Worm (Caenorhabditis elegans) whole organism, L3 larva: Measurements from ENCODE around the gene faah-1.

Source experiments
- aly-2 ChIP-seq: fragments of 150-350 bp; optimal IDR thresholded peaks from 2 replicates; lab custom pipeline; 2014; ENCODE audit warnings: missing biosample characterization, missing genetic modification characterization
- ama-1 ChIP-seq: fragments of 150-350 bp; optimal IDR thresholded peaks from 2 replicates; lab custom pipeline; 2018
- ceh-16 ChIP-seq: sonication (generic microtip); optimal IDR thresholded peaks from 2 replicates; lab custom pipeline; 2017; ENCODE audit warnings: missing biosample characterization, missing genetic modification characterization
- ceh-28 ChIP-seq: fragments of 150-350 bp; optimal IDR thresholded peaks from 2 replicates; lab custom pipeline; 2014; ENCODE audit warnings: missing biosample characterization, missing genetic modification reagents, missing genetic modification characterization
- ceh-82 ChIP-seq: fragments of 150-350 bp; optimal IDR thresholded peaks from 2 replicates; lab custom pipeline; 2014; ENCODE audit warnings: missing biosample characterization, missing genetic modification characterization
- ceh-9 ChIP-seq: sonication (generic microtip); optimal IDR thresholded peaks from 2 replicates; lab custom pipeline; 2018; ENCODE audit warnings: missing biosample characterization, missing genetic modification characterization
- egl-5 ChIP-seq: fragments of 150-350 bp; optimal IDR thresholded peaks from 2 replicates; lab custom pipeline; 2017; ENCODE audit warnings: missing biosample characterization, missing genetic modification reagents, missing genetic modification characterization, inconsistent platforms
- elt-2 ChIP-seq: sonication (generic microtip); optimal IDR thresholded peaks from 2 replicates; lab custom pipeline; 2016; ENCODE audit warnings: missing genetic modification reagents, mild to moderate bottlenecking, missing genetic modification characterization, missing compliant biosample characterization
- elt-3 ChIP-seq, 3 experiments: fragments of 150-350 bp in 1 of 3; sonication (generic microtip) in 2 of 3; optimal IDR thresholded peaks; 2 replicates in 2 of 3; 4 replicates in 1 of 3; lab custom pipeline; 2014 to 2017; ENCODE audit warnings: missing biosample characterization in 3 of 3, missing genetic modification characterization in 3 of 3
- eor-1 ChIP-seq, 2 experiments: fragments of 150-350 bp; optimal IDR thresholded peaks; 2 replicates each; lab custom pipeline; 2014 to 2018; ENCODE audit warnings: missing biosample characterization in 2 of 2, missing genetic modification characterization in 2 of 2
- fkh-10 ChIP-seq: sonication (generic microtip); optimal IDR thresholded peaks from 2 replicates; lab custom pipeline; 2017; ENCODE audit warnings: missing biosample characterization, missing genetic modification reagents, missing genetic modification characterization
- fkh-2 ChIP-seq: fragments of 150-350 bp; optimal IDR thresholded peaks from 2 replicates; lab custom pipeline; 2014; ENCODE audit warnings: missing biosample characterization, missing genetic modification reagents, missing genetic modification characterization
- fos-1 ChIP-seq: fragments of 150-350 bp; optimal IDR thresholded peaks from 2 replicates; lab custom pipeline; 2014; ENCODE audit warnings: missing biosample characterization, missing genetic modification characterization
- jun-1 ChIP-seq: fragments of 150-350 bp; optimal IDR thresholded peaks from 2 replicates; lab custom pipeline; 2014; ENCODE audit warnings: missing biosample characterization, missing genetic modification reagents, missing genetic modification characterization
- lin-15B ChIP-seq: fragments of 150-350 bp; optimal IDR thresholded peaks from 2 replicates; lab custom pipeline; 2014; ENCODE audit warnings: missing biosample characterization, missing genetic modification characterization
- lin-39 ChIP-seq: fragments of 150-350 bp; optimal IDR thresholded peaks from 2 replicates; lab custom pipeline; 2018; ENCODE audit warnings: missing biosample characterization, missing genetic modification reagents, missing genetic modification characterization
- mdl-1 ChIP-seq: fragments of 150-350 bp; optimal IDR thresholded peaks from 2 replicates; lab custom pipeline; 2014; ENCODE audit warnings: missing biosample characterization, missing genetic modification characterization
- mml-1 ChIP-seq: fragments of 150-350 bp; sonication (generic microtip); optimal IDR thresholded peaks from 3 replicates; lab custom pipeline; 2014; ENCODE audit warnings: missing biosample characterization, missing genetic modification characterization
- nfya-1 ChIP-seq: sonication (generic microtip); optimal IDR thresholded peaks from 2 replicates; lab custom pipeline; 2017; ENCODE audit warnings: missing genetic modification characterization, mild to moderate bottlenecking, missing compliant biosample characterization, antibody characterized with exemption, moderate library complexity; ENCODE audit not compliant: insufficient read depth
- nhr-11 ChIP-seq: fragments of 150-350 bp; optimal IDR thresholded peaks from 2 replicates; lab custom pipeline; 2014; ENCODE audit warnings: missing biosample characterization, missing genetic modification characterization
- nhr-12 ChIP-seq: fragments of 150-350 bp; optimal IDR thresholded peaks from 2 replicates; lab custom pipeline; 2014; ENCODE audit warnings: missing biosample characterization, missing genetic modification characterization
- nhr-23 ChIP-seq: fragments of 150-350 bp; optimal IDR thresholded peaks from 2 replicates; lab custom pipeline; 2014; ENCODE audit warnings: missing biosample characterization, missing genetic modification reagents, missing genetic modification characterization
- nhr-237 ChIP-seq: fragments of 150-350 bp; optimal IDR thresholded peaks from 2 replicates; lab custom pipeline; 2014; ENCODE audit warnings: missing biosample characterization, missing genetic modification characterization
- nhr-25 ChIP-seq: sonication (generic microtip); optimal IDR thresholded peaks from 2 replicates; lab custom pipeline; 2017; ENCODE audit warnings: missing biosample characterization, missing genetic modification characterization
- nhr-28 ChIP-seq: fragments of 150-350 bp; optimal IDR thresholded peaks from 2 replicates; lab custom pipeline; 2014; ENCODE audit warnings: missing biosample characterization, missing genetic modification characterization
- nhr-67 ChIP-seq: fragments of 150-350 bp; optimal IDR thresholded peaks from 2 replicates; lab custom pipeline; 2014; ENCODE audit warnings: missing biosample characterization, missing genetic modification characterization
- nhr-77 ChIP-seq: fragments of 150-350 bp; optimal IDR thresholded peaks from 2 replicates; lab custom pipeline; 2014; ENCODE audit warnings: missing biosample characterization, missing genetic modification characterization
- pha-4 ChIP-seq: fragments of 150-350 bp; optimal IDR thresholded peaks from 2 replicates; lab custom pipeline; 2014; ENCODE audit warnings: missing biosample characterization, missing genetic modification reagents, missing genetic modification characterization
- pqm-1 ChIP-seq: fragments of 150-350 bp; optimal IDR thresholded peaks from 2 replicates; lab custom pipeline; 2017; ENCODE audit warnings: missing biosample characterization, missing genetic modification characterization, inconsistent platforms
- sea-2 ChIP-seq: fragments of 150-350 bp; sonication (generic microtip); optimal IDR thresholded peaks from 4 replicates; lab custom pipeline; 2014; ENCODE audit warnings: missing biosample characterization, missing genetic modification reagents, missing genetic modification characterization
- skn-1 ChIP-seq: fragments of 150-350 bp; optimal IDR thresholded peaks from 2 replicates; lab custom pipeline; 2014; ENCODE audit warnings: missing biosample characterization, missing genetic modification characterization
- tbx-2 ChIP-seq: sonication (generic microtip); optimal IDR thresholded peaks from 2 replicates; lab custom pipeline; 2016; ENCODE audit warnings: mild to moderate bottlenecking, missing genetic modification characterization, missing compliant biosample characterization
- unc-39 ChIP-seq: sonication (generic microtip); optimal IDR thresholded peaks from 4 replicates; lab custom pipeline; 2017; ENCODE audit warnings: missing biosample characterization, missing genetic modification characterization
- unc-62 ChIP-seq: fragments of 150-350 bp; sonication (generic microtip); optimal IDR thresholded peaks from 4 replicates; lab custom pipeline; 2014; ENCODE audit warnings: missing biosample characterization, missing genetic modification reagents, missing genetic modification characterization
- zag-1 ChIP-seq: fragments of 150-350 bp; optimal IDR thresholded peaks from 2 replicates; lab custom pipeline; 2014; ENCODE audit warnings: missing biosample characterization, missing genetic modification characterization
- ztf-4 ChIP-seq: fragments of 150-350 bp; optimal IDR thresholded peaks from 2 replicates; lab custom pipeline; 2014; ENCODE audit warnings: missing biosample characterization, missing genetic modification characterization

The faah-1 gene

DNA sequence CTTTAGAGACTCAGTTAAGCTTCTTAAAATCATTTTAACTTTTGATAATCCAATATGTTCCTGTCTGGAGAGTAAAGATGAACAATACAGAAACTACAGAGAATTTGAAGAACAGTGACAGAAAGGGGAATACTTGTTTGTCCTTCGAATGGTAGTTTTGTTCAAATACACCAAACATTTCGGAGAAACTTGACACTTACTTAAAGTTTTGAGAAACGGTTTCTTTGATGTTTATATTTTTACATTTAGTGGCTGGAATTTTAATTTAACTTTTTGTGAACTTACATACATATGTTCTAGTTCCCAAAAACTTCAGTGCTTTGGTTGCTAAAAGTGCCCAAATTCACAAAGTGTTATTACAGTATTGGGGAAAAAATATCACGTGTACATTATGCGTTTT, 2.0 kb upstream of the faah-1 start, which contains the start of gene B0218.5:
TSS of gene B0218.5 (minus strand) at position 101 of the 400 bp plus-strand sequence.
- TF ChIP-seq fkh-2 (tag; lab: Kevin White, UChicago) = no peak
- no peak for TF ChIP-seq ztf-4 (tag; lab: Kevin White, UChicago)
- no peak for TF ChIP-seq skn-1 (tag; lab: Kevin White, UChicago)
- no peak for TF ChIP-seq lin-39 (tag; lab: Kevin White, UChicago)
- TF ChIP-seq sea-2 = no peak
- no peak for TF ChIP-seq egl-5
- no peak for TF ChIP-seq ama-1
- no peak for TF ChIP-seq nfya-1 (tag; lab: Kevin White, UChicago)

DNA sequence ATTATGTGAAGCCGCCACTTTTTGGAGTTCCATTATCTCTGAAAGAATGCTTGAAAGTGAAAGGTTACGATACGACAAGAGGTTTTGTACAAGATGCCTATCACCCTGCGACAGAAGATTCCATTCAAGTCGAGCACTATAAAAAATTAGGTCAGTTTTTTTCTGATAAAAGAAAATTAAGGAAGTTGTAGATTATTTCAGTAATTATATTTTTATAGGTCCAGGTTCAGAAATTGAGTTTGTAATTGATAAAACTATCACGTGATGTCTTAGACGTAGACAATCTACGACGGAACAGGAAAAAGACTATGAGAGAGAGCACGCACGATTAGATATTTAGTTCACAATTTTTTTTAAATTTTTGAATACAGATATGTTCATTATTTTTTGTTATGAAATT, 808 bp downstream of the faah-1 start:
- peak; percentile 59 for TF ChIP-seq elt-2
- no peak for TF ChIP-seq nhr-28 (tag; lab: Kevin White, UChicago)

DNA sequence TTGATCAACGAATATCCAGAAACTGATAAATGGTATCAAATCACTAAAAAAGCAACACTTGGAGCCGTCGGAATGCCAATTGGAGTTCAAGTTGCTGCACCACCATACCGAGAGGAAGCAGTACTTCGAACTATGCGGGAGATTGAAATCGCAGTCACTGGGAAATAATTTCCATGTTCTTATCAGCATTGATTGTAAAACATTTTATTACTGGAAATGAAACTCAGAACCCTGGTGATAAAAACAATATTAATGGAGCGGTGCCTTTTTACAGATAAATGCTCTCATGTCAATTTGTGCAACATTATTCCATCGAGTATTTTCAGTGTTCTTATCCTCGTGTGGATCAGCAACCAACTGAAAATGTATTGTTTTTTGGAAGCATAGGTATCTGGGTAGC, 2.6 kb downstream of the faah-1 start:
- peak; percentile 66 for TF ChIP-seq elt-2
- TF ChIP-seq unc-62 (GFP tag; lab: Kevin White, UChicago) = no peak
- TF ChIP-seq eor-1 (tag; optimal IDR thresholded peaks at IDR 0.05; lab: Kevin White, UChicago) = no peak
- peak; percentile 59 for TF ChIP-seq pqm-1 (tag; lab: Kevin White, UChicago)
- TF ChIP-seq nhr-67 (tag; lab: Kevin White, UChicago) = no peak
- TF ChIP-seq, all 47 proteins: peak for 2

DNA sequence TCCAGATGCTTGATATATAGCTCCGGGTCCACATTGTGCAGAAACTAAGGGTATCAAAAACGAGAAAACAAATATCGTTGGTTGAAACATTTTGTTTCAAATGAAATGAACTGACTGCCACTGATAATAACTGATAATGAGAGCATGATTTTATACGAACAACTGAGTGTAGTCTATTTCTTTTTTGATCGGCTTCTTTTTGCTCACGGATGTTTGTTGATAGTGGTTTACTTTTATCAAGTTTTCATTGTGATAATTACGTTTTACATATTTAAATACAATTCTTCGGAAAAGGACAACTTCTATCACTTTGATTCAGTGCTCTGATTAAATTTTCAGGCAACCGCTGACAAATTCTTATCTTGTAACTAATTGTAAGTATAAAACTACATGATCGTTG, 4.5 kb downstream of the faah-1 start, which contains the start of gene clec-51:
TSS of gene clec-51 (minus strand) at position 114 of the 400 bp plus-strand sequence.
- TF ChIP-seq nhr-67 (tag; lab: Kevin White, UChicago) (no peak), nfya-1 (tag; lab: Kevin White, UChicago) (no peak), jun-1 (tag; lab: Kevin White, UChicago) (peak; percentile 47), ceh-9 (tag; lab: Kevin White, UChicago) (no peak), unc-39 (tag; lab: Kevin White, UChicago) (no peak), elt-2 (peak; percentile 90), pqm-1 (tag; lab: Kevin White, UChicago) (peak; percentile 88), ama-1 (no peak), zag-1 (tag; lab: Kevin White, UChicago) (no peak), pha-4 (tag; lab: Kevin White, UChicago) (peak; percentile 22), sea-2 (no peak), nhr-77 (tag; lab: Kevin White, UChicago) (no peak), nhr-11 (tag; lab: Kevin White, UChicago) (no peak), tbx-2 (tag; lab: Kevin White, UChicago) (no peak)

DNA sequence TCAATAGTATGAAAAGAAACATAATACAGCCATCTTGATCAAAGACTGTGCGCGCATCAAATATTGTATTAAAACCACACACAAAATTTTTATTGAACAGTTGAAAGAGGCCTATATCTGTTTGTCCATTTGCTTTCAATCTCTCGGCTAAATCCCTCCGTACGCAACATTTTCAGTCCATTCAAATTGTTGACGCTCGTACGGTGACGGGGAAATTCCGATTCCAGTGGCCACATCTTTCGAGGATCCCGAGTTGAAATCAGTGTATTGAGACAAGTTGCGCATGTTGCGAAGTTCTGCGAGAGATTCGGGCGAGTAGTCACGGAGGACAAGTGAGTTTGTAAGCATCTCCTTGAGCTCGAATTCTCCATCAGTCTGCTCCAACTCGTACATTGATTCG, 5.3 kb downstream of the faah-1 start:
- TF ChIP-seq ceh-9 (tag; lab: Kevin White, UChicago) = no peak
- TF ChIP-seq nhr-12 = no peak
- no peak for TF ChIP-seq sea-2

DNA sequence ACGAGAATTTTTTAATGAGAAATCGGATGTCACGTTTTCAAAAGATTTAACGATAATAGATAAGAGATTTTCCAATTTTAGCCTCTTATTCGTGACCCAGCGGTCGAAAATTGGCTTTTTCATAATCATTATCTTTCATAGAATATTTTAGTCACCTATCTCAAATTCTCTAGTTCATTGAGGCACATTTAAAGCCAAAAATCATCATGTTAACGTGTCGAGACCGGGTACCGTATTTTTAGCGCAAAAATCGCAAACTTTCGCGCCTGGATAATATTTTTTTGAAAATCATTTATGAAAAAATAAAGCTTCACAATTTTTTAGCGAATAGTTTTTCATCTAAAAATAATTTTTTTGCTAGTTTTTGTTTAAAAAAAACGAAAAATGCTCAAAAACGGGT, 6.8 kb downstream of the faah-1 start, which contains the start of gene B0218.7:
TSS of gene B0218.7 (minus strand) at position 101 of the 400 bp plus-strand sequence.
- TF ChIP-seq pqm-1 (tag; lab: Kevin White, UChicago) (no peak), zag-1 (tag; lab: Kevin White, UChicago) (no peak), mdl-1 (tag; lab: Kevin White, UChicago) (no peak)

DNA sequence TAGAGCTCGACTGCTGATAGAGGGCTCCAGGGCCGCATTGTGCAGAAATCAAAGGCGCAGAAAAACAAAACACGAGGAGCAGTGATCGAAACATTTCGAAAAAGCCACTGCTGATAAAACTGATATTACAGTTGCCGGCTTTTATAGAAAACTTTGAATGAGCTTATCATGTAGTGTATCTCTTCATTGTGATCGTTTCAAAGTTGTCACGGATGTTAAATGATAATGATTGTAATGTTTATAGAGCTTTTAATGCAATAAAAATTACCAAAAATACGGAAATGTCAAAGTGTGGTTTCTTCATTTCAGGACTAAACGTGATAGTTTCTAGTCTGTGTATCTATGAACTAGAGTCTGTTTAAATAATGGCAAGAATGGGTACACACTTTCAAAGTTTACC, 9.5 kb downstream of the faah-1 start, which contains the start of gene clec-52:
TSS of gene clec-52 (minus strand) at position 101 of the 400 bp plus-strand sequence.
- TF ChIP-seq ceh-82 (tag; lab: Kevin White, UChicago) (no peak), elt-2 (peak; percentile 23)

DNA sequence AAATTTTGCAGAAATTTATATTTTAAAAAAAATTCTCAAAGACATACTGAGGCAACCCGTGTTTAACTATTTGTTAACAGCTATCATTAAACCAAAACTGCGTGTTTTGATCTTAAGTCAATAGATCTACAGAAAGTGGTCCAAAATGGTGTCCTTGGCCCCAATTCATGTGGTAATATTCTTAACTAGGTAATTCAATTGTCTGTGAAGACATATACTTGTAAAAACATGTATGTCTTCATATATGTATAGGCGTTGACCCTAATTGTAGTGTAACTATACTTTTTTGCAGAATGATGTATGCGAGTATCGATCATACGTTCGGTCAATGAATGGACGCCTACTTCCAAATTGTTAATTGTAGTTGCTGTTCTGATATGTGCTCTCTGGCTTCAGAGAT, 10.5 kb downstream of the faah-1 start, which contains the start of gene C07G1.15:
TSS of gene C07G1.15 (plus strand) at position 301 of the 400 bp plus-strand sequence.
- TF ChIP-seq mdl-1 (tag; lab: Kevin White, UChicago) = no peak
- no peak for TF ChIP-seq pqm-1 (tag; lab: Kevin White, UChicago)
- no peak for TF ChIP-seq nhr-11 (tag; lab: Kevin White, UChicago)
- TF ChIP-seq nhr-237 (tag; lab: Kevin White, UChicago) = no peak
- TF ChIP-seq unc-62 (GFP tag; lab: Kevin White, UChicago) = no peak
- no peak for TF ChIP-seq elt-3 (tag; optimal IDR thresholded peaks at IDR 0.05; lab: Kevin White, UChicago)
- TF ChIP-seq unc-39 (tag; lab: Kevin White, UChicago) = no peak
- no peak for TF ChIP-seq eor-1 (tag; optimal IDR thresholded peaks at IDR 0.05; lab: Kevin White, UChicago)
- no peak for TF ChIP-seq ceh-28
- no peak for TF ChIP-seq nhr-23
- TF ChIP-seq ceh-16 (tag; lab: Kevin White, UChicago) = no peak
- no peak for TF ChIP-seq fkh-10
- no peak for TF ChIP-seq nhr-25
- no peak for TF ChIP-seq nhr-28 (tag; lab: Kevin White, UChicago)
- no peak for TF ChIP-seq aly-2 (tag; lab: Kevin White, UChicago)
- no peak for TF ChIP-seq pha-4 (tag; lab: Kevin White, UChicago)
- no peak for TF ChIP-seq mml-1 (tag; lab: Kevin White, UChicago)
- TF ChIP-seq fos-1 (tag; lab: Kevin White, UChicago) = no peak
- no peak for TF ChIP-seq lin-15B (tag; lab: Kevin White, UChicago)
